Worm (Caenorhabditis elegans) whole organism, mixed stage, embryonic: ENCODE measurements around the gene pqn-78.

Source experiments
- bed-3 ChIP-seq: fragments of 200-800 bp; sonication (Bioruptor generic); optimal IDR thresholded peaks from 3 replicates; lab custom pipeline; 2018; ENCODE audit warnings: mild to moderate bottlenecking, missing genetic modification characterization, moderate library complexity, missing compliant biosample characterization
- blmp-1 ChIP-seq: fragments of 150-350 bp; optimal IDR thresholded peaks from 2 replicates; lab custom pipeline; 2014; ENCODE audit warnings: missing biosample characterization, missing genetic modification characterization
- ceh-43 ChIP-seq: fragments of 200-800 bp; sonication (Bioruptor generic); optimal IDR thresholded peaks from 2 replicates; lab custom pipeline; 2018; ENCODE audit warnings: mild to moderate bottlenecking, missing genetic modification characterization, moderate library complexity, missing compliant biosample characterization
- ceh-83 ChIP-seq: fragments of 200-800 bp; sonication (Bioruptor generic); optimal IDR thresholded peaks from 2 replicates; lab custom pipeline; 2018; ENCODE audit warnings: mild to moderate bottlenecking, missing genetic modification characterization, missing compliant biosample characterization
- ces-1 ChIP-seq: fragments of 150-350 bp; optimal IDR thresholded peaks from 2 replicates; lab custom pipeline; 2014; ENCODE audit warnings: missing biosample characterization, missing genetic modification reagents, missing genetic modification characterization
- cnd-1 ChIP-seq: fragments of 200-800 bp; sonication (Bioruptor generic); optimal IDR thresholded peaks from 2 replicates; lab custom pipeline; 2018; ENCODE audit warnings: mild to moderate bottlenecking, missing genetic modification characterization, missing compliant biosample characterization
- drap-1 ChIP-seq: fragments of 200-800 bp; sonication (Bioruptor generic); optimal IDR thresholded peaks from 3 replicates; lab custom pipeline; 2018; ENCODE audit warnings: mild to moderate bottlenecking, missing genetic modification characterization, missing compliant biosample characterization
- elt-1 ChIP-seq: sonication (generic microtip); optimal IDR thresholded peaks from 2 replicates; lab custom pipeline; 2017; ENCODE audit warnings: missing genetic modification characterization, mild to moderate bottlenecking, missing compliant biosample characterization, antibody characterized with exemption, moderate library complexity, borderline replicate concordance; ENCODE audit not compliant: insufficient read depth
- flh-1 ChIP-seq: fragments of 200-800 bp; sonication (Bioruptor generic); optimal IDR thresholded peaks from 2 replicates; lab custom pipeline; 2018; ENCODE audit warnings: mild to moderate bottlenecking, missing genetic modification characterization, moderate library complexity, missing compliant biosample characterization
- ham-2 ChIP-seq: fragments of 200-800 bp; sonication (Bioruptor generic); optimal IDR thresholded peaks from 2 replicates; lab custom pipeline; 2018; ENCODE audit warnings: mild to moderate bottlenecking, missing genetic modification characterization, missing compliant biosample characterization
- hlh-1 ChIP-seq: fragments of 150-350 bp; optimal IDR thresholded peaks from 2 replicates; lab custom pipeline; 2014; ENCODE audit warnings: missing biosample characterization, missing genetic modification reagents, missing genetic modification characterization
- lin-13 ChIP-seq: fragments of 150-350 bp; optimal IDR thresholded peaks from 2 replicates; lab custom pipeline; 2014; ENCODE audit warnings: missing biosample characterization, missing genetic modification characterization
- lin-32 ChIP-seq: fragments of 200-800 bp; sonication (Bioruptor generic); optimal IDR thresholded peaks from 2 replicates; lab custom pipeline; 2018; ENCODE audit warnings: mild to moderate bottlenecking, missing genetic modification characterization, missing compliant biosample characterization
- lsy-2 ChIP-seq: fragments of 150-350 bp; optimal IDR thresholded peaks from 2 replicates; lab custom pipeline; 2014; ENCODE audit warnings: missing biosample characterization, missing genetic modification characterization
- mab-5 ChIP-seq: fragments of 150-350 bp; optimal IDR thresholded peaks from 2 replicates; lab custom pipeline; 2014; ENCODE audit warnings: missing biosample characterization, missing genetic modification characterization
- mep-1 ChIP-seq: fragments of 150-350 bp; optimal IDR thresholded peaks from 2 replicates; lab custom pipeline; 2017; ENCODE audit warnings: missing biosample characterization, missing genetic modification reagents, missing genetic modification characterization, inconsistent platforms
- mls-2 ChIP-seq: sonication (generic microtip); optimal IDR thresholded peaks from 2 replicates; lab custom pipeline; 2016; ENCODE audit warnings: mild to moderate bottlenecking, missing genetic modification characterization, moderate library complexity, missing compliant biosample characterization
- nhr-12 ChIP-seq: fragments of 150-350 bp; optimal IDR thresholded peaks from 2 replicates; lab custom pipeline; 2014; ENCODE audit warnings: missing biosample characterization, missing genetic modification characterization
- nhr-237 ChIP-seq: fragments of 150-350 bp; optimal IDR thresholded peaks from 2 replicates; lab custom pipeline; 2014; ENCODE audit warnings: missing biosample characterization, missing genetic modification characterization
- nhr-28 ChIP-seq: fragments of 150-350 bp; optimal IDR thresholded peaks from 2 replicates; lab custom pipeline; 2014; ENCODE audit warnings: missing biosample characterization, missing genetic modification characterization
- pha-4 ChIP-seq: fragments of 150-350 bp; optimal IDR thresholded peaks from 2 replicates; lab custom pipeline; 2018; ENCODE audit warnings: missing biosample characterization, missing genetic modification reagents, missing genetic modification characterization
- sem-2 ChIP-seq: fragments of 200-800 bp; sonication (Bioruptor generic); optimal IDR thresholded peaks from 2 replicates; lab custom pipeline; 2018; ENCODE audit warnings: mild to moderate bottlenecking, missing genetic modification characterization, missing compliant biosample characterization
- snpc-4 ChIP-seq: fragments of 150-350 bp; optimal IDR thresholded peaks from 2 replicates; lab custom pipeline; 2014; ENCODE audit warnings: missing biosample characterization, missing genetic modification characterization
- unc-120 ChIP-seq: sonication (generic microtip); optimal IDR thresholded peaks from 2 replicates; lab custom pipeline; 2017; ENCODE audit warnings: missing genetic modification characterization, missing compliant biosample characterization; ENCODE audit not compliant: poor library complexity, severe bottlenecking
- unc-39 ChIP-seq: fragments of 150-350 bp; optimal IDR thresholded peaks from 2 replicates; lab custom pipeline; 2014; ENCODE audit warnings: missing biosample characterization, missing genetic modification characterization
- unc-62 ChIP-seq: fragments of 150-350 bp; optimal IDR thresholded peaks from 2 replicates; lab custom pipeline; 2014; ENCODE audit warnings: missing biosample characterization, missing genetic modification reagents, missing genetic modification characterization
- zip-8 ChIP-seq: fragments of 150-350 bp; optimal IDR thresholded peaks from 2 replicates; lab custom pipeline; 2014; ENCODE audit warnings: missing biosample characterization, missing genetic modification characterization
- ztf-11 ChIP-seq: fragments of 150-350 bp; optimal IDR thresholded peaks from 2 replicates; lab custom pipeline; 2014; ENCODE audit warnings: missing biosample characterization, missing genetic modification characterization

pqn-78 gene

DNA sequence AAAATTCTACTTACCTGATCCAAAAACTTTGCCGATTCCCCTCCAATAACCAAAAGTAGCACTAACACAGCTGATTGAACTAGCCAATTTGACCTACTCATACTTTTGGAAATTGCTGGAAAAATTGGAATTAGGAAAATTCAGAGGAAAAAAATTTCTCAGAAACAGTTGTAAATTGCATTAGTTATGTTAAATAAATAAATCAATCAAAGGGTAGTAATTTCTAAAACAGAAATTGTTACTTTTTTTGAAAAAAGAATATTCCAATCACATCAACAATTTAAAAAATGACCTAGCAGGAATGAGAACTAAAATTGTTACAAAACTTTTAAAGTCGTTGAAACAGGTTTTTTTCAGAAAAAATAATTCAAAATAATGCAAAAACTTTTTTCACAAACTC, 22.1 kb upstream of the pqn-78 start, which contains the start of gene Y105C5A.8:
TSS of gene Y105C5A.8 (minus strand) at position 101 of the 400 bp plus-strand sequence.
- TF ChIP-seq drap-1 (no peak), ces-1 (GFP tag; lab: Kevin White, UChicago) (no peak), mls-2 (no peak), pha-4 (tag; lab: Kevin White, UChicago) (no peak), nhr-28 (tag; lab: Kevin White, UChicago) (no peak), hlh-1 (tag; lab: Kevin White, UChicago) (no peak), cnd-1 (no peak), elt-1 (tag; lab: Kevin White, UChicago) (no peak), nhr-237 (tag; lab: Kevin White, UChicago) (no peak), sem-2 (GFP tag; lab: Kevin White, UChicago) (no peak), unc-39 (tag; lab: Kevin White, UChicago) (no peak)
- TF ChIP-seq, all 35 proteins: peak for 0

ce11 chrIV:15613141-15613540, 18.3 kb upstream of the pqn-78 start:
- TF ChIP-seq unc-62 (GFP tag; lab: Kevin White, UChicago) (no peak), lsy-2 (tag; lab: Kevin White, UChicago) (no peak), zip-8 (tag; lab: Kevin White, UChicago) (no peak), flh-1 (GFP tag; lab: Kevin White, UChicago) (no peak), mep-1 (tag; lab: Kevin White, UChicago) (no peak), lin-32 (no peak), snpc-4 (tag; lab: Kevin White, UChicago) (no peak), lin-13 (tag; lab: Kevin White, UChicago) (no peak), sem-2 (GFP tag; lab: Kevin White, UChicago) (no peak), bed-3 (GFP tag; lab: Kevin White, UChicago) (no peak), ceh-43 (GFP tag; lab: Kevin White, UChicago) (no peak), mls-2 (no peak), mab-5 (tag; lab: Kevin White, UChicago) (no peak), nhr-28 (tag; lab: Kevin White, UChicago) (no peak), unc-120 (tag; lab: Kevin White, UChicago) (no peak), elt-1 (tag; lab: Kevin White, UChicago) (no peak), ceh-83 (GFP tag; lab: Kevin White, UChicago) (no peak), ham-2 (GFP tag; lab: Kevin White, UChicago) (no peak), blmp-1 (tag; lab: Kevin White, UChicago) (no peak)

DNA sequence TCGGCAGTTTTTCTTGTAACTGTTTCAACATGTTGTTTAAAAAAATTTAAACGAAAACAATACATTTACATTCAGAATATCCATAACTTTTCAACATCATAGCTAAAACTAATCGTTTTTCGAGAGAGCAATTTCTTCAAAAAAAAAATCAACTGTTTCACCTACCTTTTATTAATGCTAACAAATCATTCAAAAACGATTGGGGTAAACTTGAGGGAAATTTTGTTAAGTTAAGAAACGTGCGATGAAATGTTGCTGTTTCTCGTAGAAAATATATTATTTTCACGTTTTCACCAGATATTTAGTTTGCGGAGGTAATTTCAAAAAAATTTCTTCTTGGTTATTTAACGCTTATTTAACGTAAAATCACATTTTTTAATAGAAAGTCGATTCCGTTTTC, 11.6 kb upstream of the pqn-78 start:
- TF ChIP-seq ceh-43 (GFP tag; lab: Kevin White, UChicago) = no peak

DNA sequence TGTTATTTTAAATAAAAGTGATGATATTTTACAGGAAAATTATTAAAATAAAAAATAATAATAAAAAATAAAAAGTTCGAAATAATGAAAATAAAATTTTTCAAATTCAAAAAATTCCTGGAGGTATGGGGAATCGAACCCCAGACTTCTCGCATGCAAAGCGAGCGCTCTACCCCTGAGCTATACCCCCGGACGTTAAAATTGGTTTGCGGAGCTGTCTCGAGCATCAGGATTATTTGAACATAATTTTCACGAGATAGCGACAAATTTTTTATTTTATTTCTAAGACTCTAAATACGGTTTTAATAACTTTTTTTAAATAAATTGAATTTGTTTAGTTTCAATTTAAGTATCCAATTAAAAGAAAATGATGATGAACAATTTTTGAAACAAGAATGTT, 9.4 kb upstream of the pqn-78 start:
- TF ChIP-seq unc-62 (GFP tag; lab: Kevin White, UChicago) (no peak), snpc-4 (tag; lab: Kevin White, UChicago) (no peak), bed-3 (GFP tag; lab: Kevin White, UChicago) (no peak)

ce11 chrIV:15593078-15593477, 1.8 kb downstream of the pqn-78 start:
- TF ChIP-seq mep-1 (tag; lab: Kevin White, UChicago) = no peak
- TF ChIP-seq lin-13 (tag; lab: Kevin White, UChicago) = no peak
- no peak for TF ChIP-seq hlh-1 (tag; lab: Kevin White, UChicago)
- no peak for TF ChIP-seq ceh-43 (GFP tag; lab: Kevin White, UChicago)
- TF ChIP-seq elt-1 (tag; lab: Kevin White, UChicago) = no peak
- no peak for TF ChIP-seq lsy-2 (tag; lab: Kevin White, UChicago)
- no peak for TF ChIP-seq cnd-1
- no peak for TF ChIP-seq ces-1 (GFP tag; lab: Kevin White, UChicago)
- no peak for TF ChIP-seq zip-8 (tag; lab: Kevin White, UChicago)
- no peak for TF ChIP-seq bed-3 (GFP tag; lab: Kevin White, UChicago)
- no peak for TF ChIP-seq ztf-11 (tag; lab: Kevin White, UChicago)
- no peak for TF ChIP-seq mab-5 (tag; lab: Kevin White, UChicago)

- TF ChIP-seq nhr-12 (no peak), ham-2 (GFP tag; lab: Kevin White, UChicago) (no peak), flh-1 (GFP tag; lab: Kevin White, UChicago) (no peak), lin-13 (tag; lab: Kevin White, UChicago) (no peak), ceh-83 (GFP tag; lab: Kevin White, UChicago) (no peak)
- TF ChIP-seq, all 35 proteins: peak for 0
Observed at ce11 chrIV:15591975-15592374, 2.9 kb downstream of the pqn-78 start.
